Worm (Caenorhabditis elegans) whole organism, mixed stage, embryonic: ENCODE data around the gene F36D3.1.

Source experiments
- ceh-39 ChIP-seq: fragments of 150-350 bp; optimal IDR thresholded peaks from 2 replicates; lab custom pipeline; 2014; ENCODE audit warnings: missing biosample characterization, missing genetic modification characterization
- ces-1 ChIP-seq: fragments of 150-350 bp; optimal IDR thresholded peaks from 2 replicates; lab custom pipeline; 2014; ENCODE audit warnings: missing biosample characterization, missing genetic modification reagents, missing genetic modification characterization
- lin-13 ChIP-seq: fragments of 150-350 bp; optimal IDR thresholded peaks from 2 replicates; lab custom pipeline; 2014; ENCODE audit warnings: missing biosample characterization, missing genetic modification characterization
- mab-5 ChIP-seq: fragments of 150-350 bp; optimal IDR thresholded peaks from 2 replicates; lab custom pipeline; 2014; ENCODE audit warnings: missing biosample characterization, missing genetic modification characterization
- nhr-237 ChIP-seq: fragments of 150-350 bp; optimal IDR thresholded peaks from 2 replicates; lab custom pipeline; 2014; ENCODE audit warnings: missing biosample characterization, missing genetic modification characterization
- snpc-4 ChIP-seq: fragments of 150-350 bp; optimal IDR thresholded peaks from 2 replicates; lab custom pipeline; 2014; ENCODE audit warnings: missing biosample characterization, missing genetic modification characterization

- TF ChIP-seq nhr-237 (tag; lab: Kevin White, UChicago) (no peak), snpc-4 (tag; lab: Kevin White, UChicago) (no peak), ceh-39 (tag; lab: Kevin White, UChicago) (no peak), mab-5 (tag; lab: Kevin White, UChicago) (no peak), lin-13 (tag; lab: Kevin White, UChicago) (no peak), ces-1 (GFP tag; lab: Kevin White, UChicago) (no peak)
Measured at ce11 chrV:16459377-16459776, 39.8 kb upstream of the F36D3.1 start.
